Fruit fly (Drosophila melanogaster) whole organism, adult: ENCODE measurements around the gene wisp.

Source experiments
- CG11617 ChIP-seq: fragments of 200-800 bp; sonication (Bioruptor generic); optimal IDR thresholded peaks from 2 replicates; lab custom pipeline; 2017; ENCODE audit warnings: mild to moderate bottlenecking, missing biosample characterization, missing genetic modification reagents, missing genetic modification characterization
- CG7045 ChIP-seq: fragments of 200-800 bp; sonication (Bioruptor generic); optimal IDR thresholded peaks from 2 replicates; lab custom pipeline; 2017; ENCODE audit warnings: missing biosample characterization, mild to moderate bottlenecking, missing genetic modification characterization
- Crg-1 ChIP-seq: fragments of 200-800 bp; sonication (Bioruptor generic); optimal IDR thresholded peaks from 2 replicates; lab custom pipeline; 2016; ENCODE audit warnings: missing biosample characterization, missing genetic modification characterization
- Hr96 ChIP-seq: fragments of 200-800 bp; sonication (Bioruptor generic); optimal IDR thresholded peaks from 2 replicates; lab custom pipeline; 2016; ENCODE audit warnings: missing biosample characterization, missing genetic modification characterization
- cic ChIP-seq: fragments of 200-800 bp; sonication (Bioruptor generic); optimal IDR thresholded peaks from 2 replicates; lab custom pipeline; 2017; ENCODE audit warnings: missing biosample characterization, mild to moderate bottlenecking, missing genetic modification characterization, moderate library complexity
- kay ChIP-seq: fragments of 200-800 bp; sonication (Bioruptor generic); peaks from one replicate; lab custom pipeline; 2016; ENCODE audit warnings: missing biosample characterization, missing genetic modification characterization, borderline replicate concordance
- ovo ChIP-seq: fragments of 200-800 bp; sonication (Bioruptor generic); optimal IDR thresholded peaks from 2 replicates; lab custom pipeline; 2016; ENCODE audit warnings: missing biosample characterization, missing genetic modification characterization

- TF ChIP-seq Crg-1 (GFP tag; lab: Kevin White, UChicago) = no peak
- no peak for TF ChIP-seq kay (GFP tag; lab: Kevin White, UChicago)
- TF ChIP-seq Hr96 = no peak
- no peak for TF ChIP-seq CG11617 (GFP tag; lab: Kevin White, UChicago)
- no peak for TF ChIP-seq CG7045 (GFP tag; lab: Kevin White, UChicago)
- TF ChIP-seq cic (GFP tag; lab: Kevin White, UChicago) = no peak
- TF ChIP-seq ovo = no peak
These were observed 45.1 kb upstream of the wisp start for dm6 chrX:11848507-11849264.
